Worm (Caenorhabditis elegans): ENCODE data around the gene dsh-2.

DNA sequence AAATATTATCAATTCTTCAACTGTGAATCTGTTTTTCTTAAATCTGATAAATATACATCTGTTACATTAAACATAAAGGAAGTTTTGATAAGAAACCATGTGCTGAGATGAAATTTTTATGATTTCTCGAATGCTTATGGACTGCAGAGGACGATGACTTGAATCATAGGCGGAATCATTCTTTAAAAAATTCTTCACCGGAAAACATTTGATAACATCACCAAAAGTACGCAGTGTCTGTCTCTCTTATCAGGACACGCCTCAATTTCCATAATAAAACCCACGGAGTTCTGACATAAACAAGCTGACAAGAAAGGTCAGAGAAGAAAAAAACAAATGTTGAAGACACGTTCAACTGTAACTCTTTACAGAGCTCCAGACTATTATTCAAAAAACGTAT lies 28.7 kb upstream of the dsh-2 start, which contains the start of gene F09C12.2:
- TF ChIP-seq R02D3.7 (tag; optimal IDR thresholded peaks at IDR 0.05) (no peak), elt-3 (tag; optimal IDR thresholded peaks at IDR 0.05) (no peak), nhr-6 (tag; optimal IDR thresholded peaks at IDR 0.05) (no peak), ztf-4 (tag; optimal IDR thresholded peaks at IDR 0.05) (no peak), mdl-1 (tag; optimal IDR thresholded peaks at IDR 0.05) (no peak), snpc-4 (tag; optimal IDR thresholded peaks at IDR 0.05) (no peak), nhr-237 (tag; optimal IDR thresholded peaks at IDR 0.05) (no peak), nhr-12 (tag; optimal IDR thresholded peaks at IDR 0.05) (no peak)
